Fruit fly (Drosophila melanogaster) Kc167 (cell line): Measurements from ENCODE around the gene Theg.

Experiments used
- Sin3A ChIP-seq: fragments of >200 bp; optimal IDR thresholded peaks from 2 replicates; lab custom pipeline; 2018; ENCODE audit warnings: missing external identifiers
- h ChIP-seq: fragments of >200 bp; optimal IDR thresholded peaks from 3 replicates; lab custom pipeline; 2018; ENCODE audit warnings: missing external identifiers
- insv ChIP-seq: fragments of >200 bp; optimal IDR thresholded peaks from 3 replicates; lab custom pipeline; 2018; ENCODE audit warnings: missing external identifiers
- psq ChIP-seq: fragments of >200 bp; optimal IDR thresholded peaks from 2 replicates; lab custom pipeline; 2017; ENCODE audit warnings: missing external identifiers
- ttk ChIP-seq: sonication (Bioruptor generic); optimal IDR thresholded peaks from 2 replicates; lab custom pipeline; 2017; ENCODE audit warnings: missing external identifiers

DNA sequence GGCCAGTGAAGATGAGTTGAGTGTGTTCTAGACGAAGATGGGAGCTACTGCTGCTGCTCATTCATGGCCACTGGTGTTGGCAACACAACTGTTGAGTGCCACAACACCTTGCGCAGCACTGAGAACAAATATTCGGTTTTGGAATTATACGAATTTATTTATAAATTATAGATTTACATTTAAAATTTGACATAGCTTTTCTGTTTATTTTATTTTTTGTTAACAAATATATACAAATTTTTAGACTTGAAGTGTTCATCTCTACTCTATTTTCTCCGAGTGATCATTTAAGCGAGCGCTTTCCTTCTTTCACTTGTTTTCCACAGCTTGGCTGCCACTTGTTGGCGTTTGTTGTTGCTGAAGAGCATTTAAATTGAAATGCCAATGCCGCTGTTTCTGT lies 27.0 kb upstream of the Theg start:
- no peak for TF ChIP-seq insv (lab: Kevin White, UChicago)
- TF ChIP-seq Sin3A (lab: Kevin White, UChicago), result no peak
- TF ChIP-seq ttk (lab: Kevin White, UChicago), result no peak
- no peak for TF ChIP-seq psq (lab: Kevin White, UChicago)
- TF ChIP-seq h (lab: Kevin White, UChicago), result no peak
